Fruit fly (Drosophila melanogaster) whole organism, embryonic: ENCODE measurements around the gene CG32631.

ENCODE experiments used
- Ada2b ChIP-seq: fragments of 200-800 bp; sonication (Bioruptor generic); IDR thresholded peaks from 2 replicates; pipeline ENCODE4 v1.3.6; 2022; ENCODE audit warnings: missing biosample characterization, missing genetic modification characterization
- Bdp1 ChIP-seq: fragments of 200-800 bp; sonication (Bioruptor generic); optimal IDR thresholded peaks from 3 replicates; lab custom pipeline; 2016; ENCODE audit warnings: missing biosample characterization, missing genetic modification characterization
- CG10462 ChIP-seq: fragments of 200-800 bp; sonication (Bioruptor generic); optimal IDR thresholded peaks from 2 replicates; lab custom pipeline; 2016; ENCODE audit warnings: missing biosample characterization, missing genetic modification characterization
- CG10979 ChIP-seq: fragments of 200-800 bp; sonication (Bioruptor generic); optimal IDR thresholded peaks from 2 replicates; lab custom pipeline; 2018; ENCODE audit warnings: missing biosample characterization, mild to moderate bottlenecking, missing genetic modification characterization, moderate library complexity
- CG11085 ChIP-seq: fragments of 200-800 bp; sonication (Bioruptor generic); IDR thresholded peaks from 2 replicates; pipeline ENCODE4 v1.3.6; 2022; ENCODE audit warnings: missing biosample characterization, missing genetic modification characterization
- CG1647 ChIP-seq: fragments of 200-800 bp; sonication (Bioruptor generic); optimal IDR thresholded peaks from 3 replicates; lab custom pipeline; 2016; ENCODE audit warnings: missing biosample characterization, missing genetic modification characterization
- CG18011 ChIP-seq: fragments of 200-800 bp; sonication (Bioruptor generic); optimal IDR thresholded peaks from 2 replicates; lab custom pipeline; 2017; ENCODE audit warnings: missing biosample characterization, missing genetic modification characterization, mild to moderate bottlenecking, moderate library complexity, missing genotype
- CG18476 ChIP-seq: fragments of 200-800 bp; sonication (Bioruptor generic); optimal IDR thresholded peaks from 2 replicates; lab custom pipeline; 2016; ENCODE audit warnings: missing biosample characterization, mild to moderate bottlenecking, missing genetic modification characterization
- CG18619 ChIP-seq: fragments of 200-800 bp; sonication (Bioruptor generic); optimal IDR thresholded peaks from 3 replicates; lab custom pipeline; 2017; ENCODE audit warnings: missing biosample characterization, mild to moderate bottlenecking, missing genetic modification characterization
- CG2120 ChIP-seq: fragments of 200-800 bp; sonication (Bioruptor generic); optimal IDR thresholded peaks from 3 replicates; lab custom pipeline; 2016; ENCODE audit warnings: missing biosample characterization, missing genetic modification characterization
- CG31365 ChIP-seq: fragments of 200-800 bp; sonication (Bioruptor generic); optimal IDR thresholded peaks from 2 replicates; lab custom pipeline; 2018; ENCODE audit warnings: missing biosample characterization, mild to moderate bottlenecking, missing genetic modification characterization
- CG3163 ChIP-seq: fragments of 200-800 bp; sonication (Bioruptor generic); optimal IDR thresholded peaks from 3 replicates; lab custom pipeline; 2016; ENCODE audit warnings: missing biosample characterization, missing genetic modification characterization
- CG5180 ChIP-seq: fragments of 200-800 bp; sonication (Bioruptor generic); optimal IDR thresholded peaks from 3 replicates; lab custom pipeline; 2017; ENCODE audit warnings: missing biosample characterization, missing genetic modification characterization, mild to moderate bottlenecking, moderate library complexity, missing genetic modification reagents
- CG6654 ChIP-seq: fragments of 200-800 bp; sonication (Bioruptor generic); optimal IDR thresholded peaks from 2 replicates; lab custom pipeline; 2017; ENCODE audit warnings: missing biosample characterization, mild to moderate bottlenecking, missing genetic modification characterization
- CG6854 ChIP-seq: fragments of 200-800 bp; sonication (Bioruptor generic); optimal IDR thresholded peaks from 3 replicates; lab custom pipeline; 2017; ENCODE audit warnings: missing biosample characterization, mild to moderate bottlenecking, missing genetic modification characterization
- CG8089 ChIP-seq: fragments of 200-800 bp; sonication (Bioruptor generic); optimal IDR thresholded peaks from 3 replicates; lab custom pipeline; 2016; ENCODE audit warnings: missing biosample characterization, missing genetic modification characterization
- CG8359 ChIP-seq: fragments of 200-800 bp; sonication (Bioruptor generic); optimal IDR thresholded peaks from 2 replicates; lab custom pipeline; 2017; ENCODE audit warnings: missing biosample characterization, mild to moderate bottlenecking, missing genetic modification characterization, borderline replicate concordance
- CG8924 ChIP-seq: fragments of 200-800 bp; optimal IDR thresholded peaks from 3 replicates; lab custom pipeline; 2019; ENCODE audit warnings: missing biosample characterization, mild to moderate bottlenecking, missing genetic modification characterization, moderate library complexity
- CTCF ChIP-seq: fragments of 200-800 bp; sonication (Bioruptor generic); optimal IDR thresholded peaks from 2 replicates; lab custom pipeline; 2017; ENCODE audit warnings: missing biosample characterization, mild to moderate bottlenecking, missing genetic modification characterization, moderate library complexity
- CoRest ChIP-seq: fragments of 200-800 bp; sonication (Bioruptor generic); optimal IDR thresholded peaks from 3 replicates; lab custom pipeline; 2018; ENCODE audit warnings: missing biosample characterization, mild to moderate bottlenecking, missing genetic modification characterization, moderate library complexity
- D ChIP-seq, 2 experiments: fragments of 200-800 bp in 1 of 2; fragments of >200 bp in 1 of 2; sonication (Bioruptor generic) in 1 of 2; optimal IDR thresholded peaks; 2 replicates in 1 of 2; 3 replicates in 1 of 2; lab custom pipeline; 2017; ENCODE audit warnings: mild to moderate bottlenecking in 1 of 2, missing biosample characterization in 1 of 2, missing genetic modification characterization in 1 of 2, missing genetic modification reagents in 1 of 2
- Dek ChIP-seq: fragments of 200-800 bp; sonication (Bioruptor generic); optimal IDR thresholded peaks from 3 replicates; lab custom pipeline; 2019; ENCODE audit warnings: missing biosample characterization, mild to moderate bottlenecking, missing genetic modification characterization, moderate library complexity
- Dfd ChIP-seq, 2 experiments: fragments of >200 bp; optimal IDR thresholded peaks; 2 replicates each; lab custom pipeline; 2017; ENCODE audit warnings: missing biosample characterization in 2 of 2, missing genetic modification characterization in 2 of 2
- Dip2 ChIP-seq: fragments of 200-800 bp; sonication (Bioruptor generic); IDR thresholded peaks from 2 replicates; pipeline ENCODE4 v1.3.6; 2022; ENCODE audit warnings: missing biosample characterization, missing genetic modification characterization
- Eip74EF ChIP-seq, 2 experiments: fragments of 200-800 bp in 1 of 2; fragments of >200 bp in 1 of 2; sonication (Bioruptor generic) in 1 of 2; optimal IDR thresholded peaks; 2 replicates each; lab custom pipeline; 2017 to 2019; ENCODE audit warnings: missing biosample characterization in 2 of 2, missing genetic modification characterization in 2 of 2, mild to moderate bottlenecking in 1 of 2, moderate library complexity in 1 of 2
- Gug ChIP-seq: fragments of 200-800 bp; sonication (Bioruptor generic); IDR thresholded peaks from 4 replicates; pipeline ENCODE4 v1.3.6; 2022; ENCODE audit warnings: missing biosample characterization, missing genetic modification characterization
- H2.0 ChIP-seq: fragments of 200-800 bp; sonication (Bioruptor generic); IDR thresholded peaks from 2 replicates; pipeline ENCODE4 v1.3.6; 2022; ENCODE audit warnings: missing biosample characterization, missing genetic modification characterization
- HmgZ ChIP-seq: fragments of 200-800 bp; sonication (Bioruptor generic); optimal IDR thresholded peaks from 2 replicates; lab custom pipeline; 2018; ENCODE audit warnings: missing biosample characterization, mild to moderate bottlenecking, missing genetic modification characterization
- Hmx ChIP-seq: fragments of 200-800 bp; sonication (Bioruptor generic); optimal IDR thresholded peaks from 2 replicates; lab custom pipeline; 2016; ENCODE audit warnings: missing biosample characterization, missing genetic modification characterization
- MBD-R2 ChIP-seq: fragments of 200-800 bp; sonication (Bioruptor generic); IDR thresholded peaks from 2 replicates; pipeline ENCODE4 v1.3.6; 2022; ENCODE audit warnings: missing biosample characterization, missing genetic modification characterization
- NFAT ChIP-seq: fragments of 200-800 bp; sonication (Bioruptor generic); IDR thresholded peaks from 2 replicates; pipeline ENCODE4 v1.3.6; 2022; ENCODE audit warnings: missing biosample characterization, missing genetic modification characterization
- Optix ChIP-seq: fragments of 200-800 bp; sonication (Bioruptor generic); IDR thresholded peaks from 3 replicates; pipeline ENCODE4 v1.3.6; 2022; ENCODE audit warnings: missing biosample characterization, missing genetic modification characterization
- Scr ChIP-seq: fragments of 200-800 bp; sonication (Bioruptor generic); IDR thresholded peaks from 2 replicates; pipeline ENCODE4 v1.3.6; 2022; ENCODE audit warnings: missing biosample characterization, missing genetic modification characterization; ENCODE audit not compliant: partially characterized antibody
- Vsx1 ChIP-seq: fragments of 200-800 bp; sonication (Bioruptor generic); optimal IDR thresholded peaks from 2 replicates; lab custom pipeline; 2017; ENCODE audit warnings: missing biosample characterization, mild to moderate bottlenecking, missing genetic modification characterization, missing genetic modification reagents
- esg ChIP-seq: fragments of 200-800 bp; sonication (Bioruptor generic); conservative IDR thresholded peaks from 2 replicates; pipeline ENCODE4 v1.3.6; 2022; ENCODE audit warnings: missing biosample characterization, missing genetic modification characterization
- exex ChIP-seq: fragments of 200-800 bp; sonication (Bioruptor generic); optimal IDR thresholded peaks from 4 replicates; lab custom pipeline; 2018; ENCODE audit warnings: missing biosample characterization, mild to moderate bottlenecking, missing genetic modification characterization, moderate library complexity
- eyg ChIP-seq: fragments of 200-800 bp; sonication (Bioruptor generic); optimal IDR thresholded peaks from 3 replicates; lab custom pipeline; 2016; ENCODE audit warnings: missing biosample characterization, missing genetic modification characterization
- fd64A ChIP-seq: fragments of 200-800 bp; sonication (Bioruptor generic); optimal IDR thresholded peaks from 3 replicates; lab custom pipeline; 2018; ENCODE audit warnings: missing biosample characterization, mild to moderate bottlenecking, missing genetic modification characterization
- h ChIP-seq: fragments of >200 bp; optimal IDR thresholded peaks from 2 replicates; lab custom pipeline; 2017
- ind ChIP-seq: fragments of 200-800 bp; sonication (Bioruptor generic); optimal IDR thresholded peaks from 3 replicates; lab custom pipeline; 2016; ENCODE audit warnings: missing biosample characterization, missing genetic modification characterization
- kni ChIP-seq: fragments of 200-800 bp; sonication (Bioruptor generic); optimal IDR thresholded peaks from 3 replicates; lab custom pipeline; 2017; ENCODE audit warnings: mild to moderate bottlenecking, missing biosample characterization, missing genetic modification reagents, missing genetic modification characterization
- lab ChIP-seq: fragments of 200-800 bp; sonication (Bioruptor generic); optimal IDR thresholded peaks from 3 replicates; lab custom pipeline; 2017; ENCODE audit warnings: missing biosample characterization, missing genetic modification characterization, mild to moderate bottlenecking, moderate library complexity, missing genetic modification reagents
- lmd ChIP-seq: fragments of 200-800 bp; sonication (Bioruptor generic); IDR thresholded peaks from 2 replicates; pipeline ENCODE4 v1.3.6; 2022; ENCODE audit warnings: missing biosample characterization, missing genetic modification characterization
- maf-S ChIP-seq: fragments of 200-800 bp; sonication (Bioruptor generic); optimal IDR thresholded peaks from 2 replicates; lab custom pipeline; 2016; ENCODE audit warnings: missing biosample characterization, missing genetic modification characterization
- mirr ChIP-seq: fragments of 200-800 bp; sonication (Bioruptor generic); optimal IDR thresholded peaks from 3 replicates; lab custom pipeline; 2018; ENCODE audit warnings: missing biosample characterization, mild to moderate bottlenecking, missing genetic modification characterization
- oc ChIP-seq: fragments of 200-800 bp; sonication (Bioruptor generic); optimal IDR thresholded peaks from 2 replicates; lab custom pipeline; 2018; ENCODE audit warnings: missing biosample characterization, mild to moderate bottlenecking, missing genetic modification characterization, moderate library complexity
- onecut ChIP-seq: fragments of 200-800 bp; sonication (Bioruptor generic); IDR thresholded peaks from 2 replicates; pipeline ENCODE4 v1.3.6; 2022; ENCODE audit warnings: missing biosample characterization, missing genetic modification characterization
- so ChIP-seq: fragments of 200-800 bp; sonication (Bioruptor generic); IDR thresholded peaks from 3 replicates; pipeline ENCODE4 v1.3.6; 2022; ENCODE audit warnings: missing biosample characterization, missing genetic modification characterization
- wor ChIP-seq: fragments of 200-800 bp; sonication (Bioruptor generic); IDR thresholded peaks from 2 replicates; pipeline ENCODE4 v1.3.6; 2022; ENCODE audit warnings: missing biosample characterization, missing genetic modification characterization
- zfh2 ChIP-seq: fragments of 200-800 bp; sonication (Bioruptor generic); optimal IDR thresholded peaks from 2 replicates; lab custom pipeline; 2016; ENCODE audit warnings: missing biosample characterization, missing genetic modification characterization

CG32631 gene

dm6 chrX:13572382-13572781 is 16.1 kb downstream of the CG32631 start (continued):
- TF ChIP-seq CG11085 (no peak), kni (GFP tag; lab: Kevin White, UChicago) (no peak), Gug (no peak), so (GFP tag; lab: Robert Waterston, UW) (0 out of 3 replicates have a peak, but pooled peaks have one; percentile 42), Dfd (GFP tag; optimal IDR thresholded peaks at IDR 0.05; lab: Kevin White, UChicago) (peak in 1 of 2 experiments; percentile 17), esg (GFP tag; lab: Robert Waterston, UW) (peak; percentile 51), CoRest (peak; percentile 64), fd64A (GFP tag; lab: Kevin White, UChicago) (no peak), zfh2 (GFP tag; lab: Kevin White, UChicago) (peak; percentile 14), CG8924 (tag; lab: Kevin White, UChicago) (peak; percentile 47), Eip74EF (GFP tag; optimal IDR thresholded peaks at IDR 0.05; lab: Kevin White, UChicago) (peak in 1 of 2 experiments; percentile 35), CG8089 (GFP tag; lab: Kevin White, UChicago) (no peak), H2.0 (GFP tag; lab: Robert Waterston, UW) (no peak), ind (GFP tag; lab: Kevin White, UChicago) (peak; percentile 49), Dek (tag; lab: Kevin White, UChicago) (no peak), D (optimal IDR thresholded peaks at IDR 0.05; lab: Kevin White, UChicago) (no peak), D (GFP tag; optimal IDR thresholded peaks at IDR 0.05; lab: Kevin White, UChicago) (peak; percentile 71), lmd (GFP tag; lab: Robert Waterston, UW) (peak; percentile 54), CG8359 (GFP tag; lab: Kevin White, UChicago) (peak; percentile 32), Vsx1 (GFP tag; lab: Kevin White, UChicago) (peak; percentile 45), h (lab: Kevin White, UChicago) (no peak), Ada2b (peak; percentile 47), CG3163 (GFP tag; lab: Kevin White, UChicago) (peak; percentile 3), wor (GFP tag; lab: Robert Waterston, UW) (peak; percentile 35), HmgZ (tag; lab: Kevin White, UChicago) (no peak), CG31365 (tag; lab: Kevin White, UChicago) (no peak), Scr (no peak), Bdp1 (GFP tag; lab: Kevin White, UChicago) (peak; percentile 26)

dm6 chrX:13579322-13579721 is 23.1 kb downstream of the CG32631 start:
- TF ChIP-seq lab (peak; percentile 66), CG6654 (GFP tag; lab: Kevin White, UChicago) (no peak), NFAT (GFP tag; lab: Robert Waterston, UW) (no peak), CG18619 (no peak), exex (tag; lab: Kevin White, UChicago) (peak; percentile 62), oc (no peak), mirr (GFP tag; lab: Kevin White, UChicago) (peak; percentile 24), Vsx1 (GFP tag; lab: Kevin White, UChicago) (no peak), Hmx (GFP tag; lab: Kevin White, UChicago) (no peak), Optix (no peak), onecut (GFP tag; lab: Robert Waterston, UW) (no peak)

dm6 chrX:13586888-13587287 is 30.6 kb downstream of the CG32631 start:
- TF ChIP-seq CG5180 (GFP tag; lab: Kevin White, UChicago) (no peak), CG10979 (peak; percentile 82), eyg (no peak), CTCF (GFP tag; lab: Kevin White, UChicago) (peak; percentile 87), MBD-R2 (no peak), Dip2 (GFP tag; lab: Robert Waterston, UW) (peak; percentile 76), CG6854 (GFP tag; lab: Kevin White, UChicago) (no peak), CG18011 (GFP tag; lab: Kevin White, UChicago) (no peak), CG2120 (no peak), CG10462 (GFP tag; lab: Kevin White, UChicago) (no peak), CG1647 (no peak), CG18476 (GFP tag; lab: Kevin White, UChicago) (no peak), maf-S (GFP tag; lab: Kevin White, UChicago) (no peak)
